Worm (Caenorhabditis elegans): ENCODE measurements around the gene cest-5.2.

The cest-5.2 gene

DNA sequence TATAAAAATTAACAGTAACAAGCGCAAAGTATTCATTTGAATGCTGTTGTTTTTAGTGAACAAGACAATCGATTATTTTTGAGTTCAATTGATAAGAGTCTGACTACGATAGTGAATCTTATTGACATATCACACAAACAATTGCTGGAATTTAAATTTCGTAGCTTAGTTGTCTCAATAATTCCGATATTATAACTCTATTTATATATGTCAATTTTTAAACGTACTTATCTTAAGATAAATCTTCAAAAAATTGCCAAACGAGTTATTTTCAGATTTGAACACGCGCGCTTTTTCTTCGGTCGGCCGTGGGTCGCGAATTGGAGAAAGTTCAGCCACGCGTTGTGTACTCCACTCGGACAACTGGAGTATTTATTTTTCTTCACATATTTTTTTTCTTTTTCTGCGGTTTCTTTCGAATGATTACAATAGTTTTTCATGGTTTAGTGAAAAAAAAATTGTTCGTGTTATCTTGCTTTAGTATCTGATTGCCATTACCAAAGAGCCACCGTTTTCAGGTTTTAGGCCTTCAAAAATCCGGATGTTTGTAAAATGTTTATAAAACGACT is 4.1 kb upstream of the cest-5.2 start, which contains the start of the genes cest-5.1 and C01B10.9 (continued):
- TF ChIP-seq fkh-10 (GFP tag; optimal IDR thresholded peaks at IDR 0.05) (no peak), nhr-237 (tag; optimal IDR thresholded peaks at IDR 0.05) (no peak), ztf-4 (tag; optimal IDR thresholded peaks at IDR 0.05) (no peak), egl-27 (tag; optimal IDR thresholded peaks at IDR 0.05) (no peak), elt-3 (tag; optimal IDR thresholded peaks at IDR 0.05) (peak in 1 of 6 experiments; percentile 46), irx-1 (tag; optimal IDR thresholded peaks at IDR 0.05) (peak; percentile 94), hlh-17 (GFP tag; optimal IDR thresholded peaks at IDR 0.05; ENCODE audit: borderline replicate concordance) (no peak), skn-1 (tag; optimal IDR thresholded peaks at IDR 0.05) (peak; percentile 77), hpl-2 (GFP tag; optimal IDR thresholded peaks at IDR 0.05) (no peak), nhr-85 (tag) (peak; percentile 92), tlp-1 (tag; optimal IDR thresholded peaks at IDR 0.05) (no peak), unc-86 (tag; optimal IDR thresholded peaks at IDR 0.05) (peak; percentile 78), ets-5 (GFP tag; IDR thresholded peaks at IDR 0.05) (no peak)

DNA sequence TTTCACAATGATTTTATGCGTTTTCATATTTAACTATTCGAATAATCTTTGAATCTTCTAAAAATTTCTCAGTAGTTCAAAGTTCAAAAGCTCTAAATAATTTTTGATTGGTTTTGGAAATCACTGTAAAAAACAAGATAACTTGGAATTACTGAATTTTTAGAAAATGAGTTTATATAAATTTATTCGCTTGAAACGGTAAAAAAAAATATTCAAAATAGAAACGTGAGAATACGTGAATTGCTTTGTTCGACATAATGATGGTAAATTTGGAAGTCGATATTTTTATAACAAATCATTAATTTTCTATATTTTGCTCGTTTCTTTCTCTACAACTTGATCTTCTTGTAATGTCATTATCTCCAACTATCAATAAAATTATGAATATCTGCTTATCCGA is 4.3 kb downstream of the cest-5.2 start, which contains the start of gene C01B10.44:
C01B10.44 (plus strand) TSS at position 301 of the 400 bp plus-strand sequence.
- TF ChIP-seq mdl-1 (tag; optimal IDR thresholded peaks at IDR 0.05), result no peak
- no peak for TF ChIP-seq egl-27 (tag; optimal IDR thresholded peaks at IDR 0.05)
- no peak for TF ChIP-seq isw-1 (GFP tag; IDR thresholded peaks at IDR 0.05)
- no peak for TF ChIP-seq C16A3.4 (tag; optimal IDR thresholded peaks at IDR 0.05)
- no peak for TF ChIP-seq pax-3 (tag; optimal IDR thresholded peaks at IDR 0.05)
- TF ChIP-seq hpl-2 (GFP tag; optimal IDR thresholded peaks at IDR 0.05), result no peak
- no peak for TF ChIP-seq lin-13 (GFP tag; optimal IDR thresholded peaks at IDR 0.05)
- no peak for TF ChIP-seq sup-37 (GFP tag; optimal IDR thresholded peaks at IDR 0.05)
- no peak for TF ChIP-seq hlh-17 (GFP tag; optimal IDR thresholded peaks at IDR 0.05; ENCODE audit: borderline replicate concordance)
- no peak for TF ChIP-seq irx-1 (tag; optimal IDR thresholded peaks at IDR 0.05)
- TF ChIP-seq nhr-11 (tag; optimal IDR thresholded peaks at IDR 0.05), result no peak

- TF ChIP-seq nhr-85 (tag), result peak; percentile 71
- no peak for TF ChIP-seq ceh-88 (GFP tag; IDR thresholded peaks at IDR 0.05)
- no peak for TF ChIP-seq C16A3.4 (tag; optimal IDR thresholded peaks at IDR 0.05)
- peak; percentile 17 for TF ChIP-seq nhr-237 (tag; optimal IDR thresholded peaks at IDR 0.05)
- TF ChIP-seq mdl-1 (tag; optimal IDR thresholded peaks at IDR 0.05), result no peak
- TF ChIP-seq lin-14 (GFP tag; optimal IDR thresholded peaks at IDR 0.05), result peak; percentile 94
- peak; percentile 33 for TF ChIP-seq nhr-20 (tag; optimal IDR thresholded peaks at IDR 0.05)
- peak in 1 of 2 experiments; percentile 47 for TF ChIP-seq lin-35 (GFP tag; optimal IDR thresholded peaks at IDR 0.05)
- peak; percentile 43 for TF ChIP-seq snu-23 (GFP tag; optimal IDR thresholded peaks at IDR 0.05)
- peak; percentile 85 for TF ChIP-seq zip-4 (GFP tag; optimal IDR thresholded peaks at IDR 0.05)
- TF ChIP-seq nhr-84 (tag; optimal IDR thresholded peaks at IDR 0.05), result no peak
- no peak for TF ChIP-seq nhr-12 (tag; optimal IDR thresholded peaks at IDR 0.05)
- TF ChIP-seq skn-1 (tag; optimal IDR thresholded peaks at IDR 0.05), result peak; percentile 77
- peak; percentile 15 for TF ChIP-seq tbx-2 (tag; optimal IDR thresholded peaks at IDR 0.05)
- TF ChIP-seq unc-30 (tag; optimal IDR thresholded peaks at IDR 0.05), result no peak
- peak; percentile 46 for TF ChIP-seq blmp-1 (tag; optimal IDR thresholded peaks at IDR 0.05)
- TF ChIP-seq mep-1 (tag; optimal IDR thresholded peaks at IDR 0.05), result peak; percentile 42
- peak; percentile 13 to 17 for TF ChIP-seq efl-1 (optimal IDR thresholded peaks at IDR 0.05)
- TF ChIP-seq efl-1 (GFP tag; optimal IDR thresholded peaks at IDR 0.05 in 1 of 2), result peak; percentile 20 to 91
- TF ChIP-seq elt-3 (tag; optimal IDR thresholded peaks at IDR 0.05), result peak in 2 of 6 experiments; percentile 43 to 68
- TF ChIP-seq nhr-90 (tag; optimal IDR thresholded peaks at IDR 0.05; ENCODE audit: poor library complexity), result peak; percentile 35
- peak; percentile 40 for TF ChIP-seq nhr-71 (tag; optimal IDR thresholded peaks at IDR 0.05)
- peak in 1 of 2 experiments; percentile 43 for TF ChIP-seq lsy-2 (tag; optimal IDR thresholded peaks at IDR 0.05)
- peak; percentile 15 to 30 (median 23) for TF ChIP-seq dpl-1 (GFP tag; optimal IDR thresholded peaks at IDR 0.05)
Observed at ce11 chrIV:6622142-6622541, 5.6 kb downstream of the cest-5.2 start.

Measured in whole organism, L1 larva.